Fruit fly (Drosophila melanogaster): ENCODE data around the gene CG14210.
A peak's percentile ranks its signal among the peaks of the same experiment; 100 is the strongest.

CG14210 gene

DNA sequence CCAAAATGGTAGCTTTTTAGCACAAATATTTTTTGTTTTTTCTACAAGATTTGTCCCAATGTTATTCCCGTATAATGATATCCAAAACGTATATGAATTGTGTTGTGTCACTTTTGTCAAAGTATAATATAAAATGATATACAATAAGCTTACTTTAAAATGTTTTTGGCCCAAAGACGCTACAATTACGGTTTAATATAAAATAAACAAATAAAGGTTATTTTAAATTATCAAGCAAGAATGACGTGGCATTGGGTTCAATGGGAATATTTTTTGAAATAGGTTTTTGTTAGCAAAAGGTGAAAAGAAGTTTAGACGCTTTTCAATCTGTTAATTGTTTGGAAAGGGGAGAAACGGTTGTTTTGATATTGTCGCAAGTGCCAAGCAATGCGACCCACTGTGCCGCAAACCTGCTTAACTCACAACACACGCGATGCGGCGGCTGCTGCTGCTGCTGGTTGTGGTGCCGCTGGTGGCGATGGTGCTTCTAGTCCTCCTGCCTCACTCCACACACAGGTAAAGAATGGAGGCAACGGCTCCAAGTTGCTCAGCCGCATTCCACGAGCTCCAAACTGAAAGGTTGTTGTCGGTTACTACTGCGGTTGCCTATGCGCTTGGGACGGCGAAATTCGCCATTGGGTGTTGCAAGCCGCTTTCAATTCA is 47.3 kb downstream of the CG14210 start (continued):
- TF ChIP-seq row (GFP tag; IDR thresholded peaks at IDR 0.05), result peak; percentile 71
- peak; percentile 55 for TF ChIP-seq CG18476 (GFP tag; optimal IDR thresholded peaks at IDR 0.05)
- TF ChIP-seq Sox100B (GFP tag; optimal IDR thresholded peaks at IDR 0.05), result no peak
- TF ChIP-seq abd-A (tag; optimal IDR thresholded peaks at IDR 0.05), result no peak
- peak; percentile 23 for TF ChIP-seq twi (tag; optimal IDR thresholded peaks at IDR 0.05)
- no peak for TF ChIP-seq CG7786 (GFP tag; optimal IDR thresholded peaks at IDR 0.05)
- TF ChIP-seq tgo (GFP tag; IDR thresholded peaks at IDR 0.05), result no peak; the same call in 2 of the 3 replicates
- TF ChIP-seq D19B (GFP tag; optimal IDR thresholded peaks at IDR 0.05), result peak; percentile 32
- no peak for TF ChIP-seq esg (GFP tag; conservative IDR thresholded peaks at IDR 0.05)
- no peak for TF ChIP-seq CG8765 (GFP tag; IDR thresholded peaks at IDR 0.05)
- TF ChIP-seq seq (GFP tag; IDR thresholded peaks at IDR 0.05), result no peak
- TF ChIP-seq zen2 (GFP tag; IDR thresholded peaks at IDR 0.05; ENCODE audit: partially characterized antibody), result no peak
- no peak for TF ChIP-seq CG8089 (GFP tag; optimal IDR thresholded peaks at IDR 0.05)
- TF ChIP-seq grn (GFP tag; optimal IDR thresholded peaks at IDR 0.05), result no peak
- no peak for TF ChIP-seq salm (tag; optimal IDR thresholded peaks at IDR 0.05)
- TF ChIP-seq NFAT (GFP tag; IDR thresholded peaks at IDR 0.05), result no peak
- no peak for TF ChIP-seq CG17612 (GFP tag; IDR thresholded peaks at IDR 0.05)
- TF ChIP-seq Dip3 (GFP tag; optimal IDR thresholded peaks at IDR 0.05), result no peak
- TF ChIP-seq disco-r (GFP tag; optimal IDR thresholded peaks at IDR 0.05), result no peak
- TF ChIP-seq CG9817 (tag; optimal IDR thresholded peaks at IDR 0.05), result peak; percentile 4
- TF ChIP-seq Hsf (GFP tag; optimal IDR thresholded peaks at IDR 0.05), result peak; percentile 34
- no peak for TF ChIP-seq ac (GFP tag; optimal IDR thresholded peaks at IDR 0.05)
- no peak for TF ChIP-seq mirr (GFP tag; optimal IDR thresholded peaks at IDR 0.05)
- no peak for TF ChIP-seq CG17912 (GFP tag; optimal IDR thresholded peaks at IDR 0.05)
- TF ChIP-seq Dfd (GFP tag; optimal IDR thresholded peaks at IDR 0.05), result no peak
- TF ChIP-seq HLHmδ (GFP tag; optimal IDR thresholded peaks at IDR 0.05), result no peak
- no peak for TF ChIP-seq CG7963 (GFP tag; IDR thresholded peaks at IDR 0.05; ENCODE audit: partially characterized antibody)
- peak; percentile 51 for TF ChIP-seq lilli (GFP tag; optimal IDR thresholded peaks at IDR 0.05)
- no peak for TF ChIP-seq Elba2 (GFP tag; optimal IDR thresholded peaks at IDR 0.05)
- no peak for TF ChIP-seq ems (GFP tag; optimal IDR thresholded peaks at IDR 0.05)
- no peak for TF ChIP-seq CG6813 (GFP tag; optimal IDR thresholded peaks at IDR 0.05)
- TF ChIP-seq Hr3 (GFP tag; optimal IDR thresholded peaks at IDR 0.05), result peak; percentile 25
- TF ChIP-seq zfh1 (GFP tag; IDR thresholded peaks at IDR 0.05), result no peak
- TF ChIP-seq BtbVII (GFP tag; optimal IDR thresholded peaks at IDR 0.05), result peak; percentile 5
- TF ChIP-seq Med (GFP tag), result peak; percentile 64
- TF ChIP-seq CG32767 (GFP tag; IDR thresholded peaks at IDR 0.05), result no peak
- no peak for TF ChIP-seq CG3163 (GFP tag; optimal IDR thresholded peaks at IDR 0.05)
- TF ChIP-seq CG6272 (GFP tag; IDR thresholded peaks at IDR 0.05), result no peak
- TF ChIP-seq nom (GFP tag; optimal IDR thresholded peaks at IDR 0.05), result no peak
- TF ChIP-seq CG13424 (tag; optimal IDR thresholded peaks at IDR 0.05), result peak; percentile 65
- TF ChIP-seq Blimp-1 (GFP tag; optimal IDR thresholded peaks at IDR 0.05), result no peak
- TF ChIP-seq GATAe (GFP tag; conservative IDR thresholded peaks at IDR 0.05), result no peak
- TF ChIP-seq sima (GFP tag; optimal IDR thresholded peaks at IDR 0.05), result no peak
- peak; percentile 11 for TF ChIP-seq Chrac-16 (GFP tag; optimal IDR thresholded peaks at IDR 0.05)
- no peak for TF ChIP-seq Mes4 (GFP tag; optimal IDR thresholded peaks at IDR 0.05)
- no peak for TF ChIP-seq CG7271 (tag; optimal IDR thresholded peaks at IDR 0.05)
- no peak for TF ChIP-seq eyg (GFP tag; optimal IDR thresholded peaks at IDR 0.05)
- TF ChIP-seq kay (GFP tag; optimal IDR thresholded peaks at IDR 0.05), result no peak
- no peak for TF ChIP-seq emc (GFP tag; optimal IDR thresholded peaks at IDR 0.05)
- TF ChIP-seq tin (GFP tag; optimal IDR thresholded peaks at IDR 0.05), result no peak
- no peak for TF ChIP-seq chn (GFP tag; optimal IDR thresholded peaks at IDR 0.05)

Data from whole organism, embryonic.